Fruit fly (Drosophila melanogaster): ENCODE results near the gene JYalpha.

Gene JYalpha

DNA sequence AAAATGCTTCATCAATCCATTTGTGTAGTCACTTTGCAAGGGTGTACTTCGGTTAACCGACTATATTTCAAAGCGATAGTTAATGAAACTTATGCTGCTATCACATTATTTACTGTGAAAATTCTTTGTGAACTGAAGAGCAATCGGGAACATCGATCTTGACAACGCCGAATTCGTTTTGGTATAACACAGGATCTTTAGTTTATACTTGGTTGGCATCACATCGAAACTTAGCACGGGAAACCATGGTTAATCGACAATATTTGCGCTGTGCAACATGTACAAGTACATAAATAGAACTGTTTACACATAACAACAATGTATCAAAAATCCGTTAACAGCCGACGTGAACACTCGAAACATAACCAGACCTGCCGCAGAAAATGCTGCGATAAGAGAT lies 44.1 kb downstream of the JYalpha start (continued):
- TF ChIP-seq Nf-YA (GFP tag; IDR thresholded peaks at IDR 0.05), result no peak
- no peak for TF ChIP-seq luna (GFP tag; optimal IDR thresholded peaks at IDR 0.05)
- TF ChIP-seq abd-A (tag; optimal IDR thresholded peaks at IDR 0.05), result no peak
- no peak for TF ChIP-seq Oli (tag; optimal IDR thresholded peaks at IDR 0.05)
- no peak for TF ChIP-seq C15 (GFP tag; IDR thresholded peaks at IDR 0.05)
- TF ChIP-seq NK7.1 (GFP tag; optimal IDR thresholded peaks at IDR 0.05), result no peak
- TF ChIP-seq CG12942 (GFP tag; optimal IDR thresholded peaks at IDR 0.05), result no peak
- no peak for TF ChIP-seq CG3995 (GFP tag; optimal IDR thresholded peaks at IDR 0.05)
- TF ChIP-seq Dad (GFP tag; optimal IDR thresholded peaks at IDR 0.05), result no peak
- TF ChIP-seq CG7357 (GFP tag; IDR thresholded peaks at IDR 0.05), result peak; percentile 85
- TF ChIP-seq ci (GFP tag; IDR thresholded peaks at IDR 0.05), result no peak
- TF ChIP-seq Awh (GFP tag; IDR thresholded peaks at IDR 0.05), result no peak
- no peak for TF ChIP-seq CG17385 (GFP tag; optimal IDR thresholded peaks at IDR 0.05)
- TF ChIP-seq sens-2 (GFP tag; IDR thresholded peaks at IDR 0.05), result no peak
- no peak for TF ChIP-seq Hey (tag; optimal IDR thresholded peaks at IDR 0.05)
- no peak for TF ChIP-seq CG11398 (GFP tag; optimal IDR thresholded peaks at IDR 0.05)
- no peak for TF ChIP-seq CG8281 (tag; optimal IDR thresholded peaks at IDR 0.05)

dm6 chr4:46484-46883 lies 45.8 kb downstream of the JYalpha start:
- peak; percentile 58 for TF ChIP-seq CG11723 (GFP tag; optimal IDR thresholded peaks at IDR 0.05)
- no peak for TF ChIP-seq CG7928 (GFP tag; optimal IDR thresholded peaks at IDR 0.05)
- TF ChIP-seq CG7963 (GFP tag; IDR thresholded peaks at IDR 0.05; ENCODE audit: partially characterized antibody), result 0 out of 3 replicates have a peak, but pooled peaks have one; percentile 41
- no peak for TF ChIP-seq sc (optimal IDR thresholded peaks at IDR 0.05)
- no peak for TF ChIP-seq sc (GFP tag; optimal IDR thresholded peaks at IDR 0.05)
- no peak for TF ChIP-seq CG4617 (GFP tag; optimal IDR thresholded peaks at IDR 0.05; ENCODE audit: borderline replicate concordance)
- TF ChIP-seq slou (GFP tag; optimal IDR thresholded peaks at IDR 0.05), result no peak
- TF ChIP-seq Doc2 (GFP tag; IDR thresholded peaks at IDR 0.05), result no peak
- TF ChIP-seq Hr3 (GFP tag; optimal IDR thresholded peaks at IDR 0.05), result no peak
- no peak for TF ChIP-seq sob (GFP tag; IDR thresholded peaks at IDR 0.05)
- TF ChIP-seq D19B (GFP tag; optimal IDR thresholded peaks at IDR 0.05), result no peak
- no peak for TF ChIP-seq sisA (GFP tag; IDR thresholded peaks at IDR 0.05)
- no peak for TF ChIP-seq CG11398 (GFP tag; optimal IDR thresholded peaks at IDR 0.05)
- TF ChIP-seq Gsc (GFP tag; IDR thresholded peaks at IDR 0.05), result no peak
- TF ChIP-seq Mes4 (GFP tag; optimal IDR thresholded peaks at IDR 0.05), result no peak
- peak; percentile 49 for TF ChIP-seq tna (GFP tag; IDR thresholded peaks at IDR 0.05; ENCODE audit: partially characterized antibody)
- no peak for TF ChIP-seq so (GFP tag; IDR thresholded peaks at IDR 0.05)
- peak; percentile 56; the same call in 1 of the 3 replicates for TF ChIP-seq CG6791 (GFP tag; IDR thresholded peaks at IDR 0.05; ENCODE audit: partially characterized antibody)
- TF ChIP-seq zen (tag; optimal IDR thresholded peaks at IDR 0.05), result no peak
- no peak for TF ChIP-seq Dip3 (GFP tag; optimal IDR thresholded peaks at IDR 0.05)
- no peak for TF ChIP-seq Camta (GFP tag; optimal IDR thresholded peaks at IDR 0.05)
- TF ChIP-seq CG1832 (GFP tag; optimal IDR thresholded peaks at IDR 0.05), result no peak
- no peak for TF ChIP-seq Dek (tag; optimal IDR thresholded peaks at IDR 0.05)
- no peak for TF ChIP-seq bbx (GFP tag; IDR thresholded peaks at IDR 0.05; ENCODE audit: partially characterized antibody)
- no peak for TF ChIP-seq usp (GFP tag; optimal IDR thresholded peaks at IDR 0.05)
- TF ChIP-seq zfh1 (GFP tag; IDR thresholded peaks at IDR 0.05), result no peak
- TF ChIP-seq ewg (GFP tag; optimal IDR thresholded peaks at IDR 0.05), result no peak
- TF ChIP-seq CG12104 (GFP tag; optimal IDR thresholded peaks at IDR 0.05), result no peak
- no peak for TF ChIP-seq mld (GFP tag; IDR thresholded peaks at IDR 0.05; ENCODE audit: partially characterized antibody)
- TF ChIP-seq Dref (GFP tag; IDR thresholded peaks at IDR 0.05), result no peak
- TF ChIP-seq fd64A (GFP tag; optimal IDR thresholded peaks at IDR 0.05), result no peak
- TF ChIP-seq PHDP (tag; optimal IDR thresholded peaks at IDR 0.05), result no peak
- 0 out of 2 replicates have a peak, but pooled peaks have one; percentile 17 for TF ChIP-seq Bgb (GFP tag; IDR thresholded peaks at IDR 0.05; ENCODE audit: partially characterized antibody)
- TF ChIP-seq al (GFP tag; IDR thresholded peaks at IDR 0.05), result no peak
- TF ChIP-seq HLH4C (GFP tag; IDR thresholded peaks at IDR 0.05; ENCODE audit: partially characterized antibody), result peak; percentile 26; the same call in 1 of the 3 replicates
- no peak for TF ChIP-seq Aef1 (GFP tag; IDR thresholded peaks at IDR 0.05)

Data from whole organism, embryonic.